Worm (Caenorhabditis elegans) whole organism, late embryonic: ENCODE data around the gene Y60A9.3.
"Not testable (repeated sequence)": the region's sequence is repeated elsewhere in the genome, so short reads cannot be mapped to it uniquely, and the experiment has no call there.

Experiments
- C38D4.7 ChIP-seq: fragments of 200-800 bp; sonication (Bioruptor generic); optimal IDR thresholded peaks from 2 replicates; lab custom pipeline; 2018; ENCODE audit warnings: mild to moderate bottlenecking, missing genetic modification characterization, moderate library complexity, missing compliant biosample characterization
- F13H6.1 ChIP-seq: sonication (generic microtip); optimal IDR thresholded peaks from 2 replicates; lab custom pipeline; 2016; ENCODE audit warnings: missing genetic modification characterization, missing compliant biosample characterization
- K09A11.1 ChIP-seq: sonication (generic microtip); optimal IDR thresholded peaks from 2 replicates; lab custom pipeline; 2017; ENCODE audit warnings: antibody characterized with exemption, mild to moderate bottlenecking, missing genetic modification characterization, missing compliant biosample characterization; ENCODE audit not compliant: insufficient read depth
- Y22D7AL.16 ChIP-seq: sonication (generic microtip); optimal IDR thresholded peaks from 2 replicates; lab custom pipeline; 2016; ENCODE audit warnings: missing genetic modification characterization, missing compliant biosample characterization
- ahr-1 ChIP-seq: sonication (generic microtip); optimal IDR thresholded peaks from 2 replicates; lab custom pipeline; 2016; ENCODE audit warnings: missing genetic modification characterization, missing compliant biosample characterization
- ama-1 ChIP-seq: fragments of 150-350 bp; optimal IDR thresholded peaks from 2 replicates; lab custom pipeline; 2014
- ceh-18 ChIP-seq: sonication (generic microtip); optimal IDR thresholded peaks from 2 replicates; lab custom pipeline; 2016; ENCODE audit warnings: missing genetic modification characterization, missing compliant biosample characterization
- ceh-22 ChIP-seq: sonication (generic microtip); optimal IDR thresholded peaks from 2 replicates; lab custom pipeline; 2017; ENCODE audit warnings: missing biosample characterization, missing genetic modification characterization
- ceh-34 ChIP-seq: sonication (generic microtip); optimal IDR thresholded peaks from 2 replicates; lab custom pipeline; 2016; ENCODE audit warnings: mild to moderate bottlenecking, missing genetic modification characterization, missing compliant biosample characterization
- ceh-9 ChIP-seq: sonication (generic microtip); optimal IDR thresholded peaks from 2 replicates; lab custom pipeline; 2016; ENCODE audit warnings: mild to moderate bottlenecking, missing genetic modification characterization, inconsistent platforms, missing compliant biosample characterization
- che-1 ChIP-seq: sonication (generic microtip); optimal IDR thresholded peaks from 2 replicates; lab custom pipeline; 2016; ENCODE audit warnings: mild to moderate bottlenecking, missing genetic modification characterization, missing compliant biosample characterization
- dve-1 ChIP-seq: sonication (generic microtip); optimal IDR thresholded peaks from 2 replicates; lab custom pipeline; 2017; ENCODE audit warnings: antibody characterized with exemption, mild to moderate bottlenecking, missing genetic modification characterization, missing compliant biosample characterization
- elt-2 ChIP-seq: sonication (generic microtip); optimal IDR thresholded peaks from 2 replicates; lab custom pipeline; 2016; ENCODE audit warnings: missing genetic modification reagents, missing genetic modification characterization, missing compliant biosample characterization
- elt-4 ChIP-seq: sonication (generic microtip); optimal IDR thresholded peaks from 2 replicates; lab custom pipeline; 2016; ENCODE audit warnings: missing genetic modification characterization, missing compliant biosample characterization
- ets-4 ChIP-seq: sonication (generic microtip); optimal IDR thresholded peaks from 2 replicates; lab custom pipeline; 2016; ENCODE audit warnings: missing genetic modification characterization, missing compliant biosample characterization
- eyg-1 ChIP-seq: sonication (generic microtip); optimal IDR thresholded peaks from 2 replicates; lab custom pipeline; 2016; ENCODE audit warnings: missing genotype, missing genetic modification characterization, missing compliant biosample characterization
- fax-1 ChIP-seq: sonication (generic microtip); optimal IDR thresholded peaks from 2 replicates; lab custom pipeline; 2016; ENCODE audit warnings: missing genotype, missing genetic modification characterization, missing compliant biosample characterization
- fkh-10 ChIP-seq: fragments of 150-350 bp; optimal IDR thresholded peaks from 2 replicates; lab custom pipeline; 2014; ENCODE audit warnings: missing biosample characterization, missing genetic modification reagents, missing genetic modification characterization
- fkh-6 ChIP-seq: sonication (generic microtip); optimal IDR thresholded peaks from 2 replicates; lab custom pipeline; 2016; ENCODE audit warnings: missing genetic modification characterization, missing compliant biosample characterization
- gmeb-2 ChIP-seq: sonication (generic microtip); optimal IDR thresholded peaks from 2 replicates; lab custom pipeline; 2016; ENCODE audit warnings: missing genetic modification characterization, inconsistent platforms, missing compliant biosample characterization
- hlh-8 ChIP-seq: sonication (generic microtip); optimal IDR thresholded peaks from 2 replicates; lab custom pipeline; 2016; ENCODE audit warnings: missing genotype, missing genetic modification characterization, missing compliant biosample characterization
- lin-11 ChIP-seq: fragments of 200-800 bp; sonication (Bioruptor generic); optimal IDR thresholded peaks from 2 replicates; lab custom pipeline; 2018; ENCODE audit warnings: mild to moderate bottlenecking, missing genetic modification characterization, missing compliant biosample characterization
- madf-2 ChIP-seq: sonication (generic microtip); optimal IDR thresholded peaks from 2 replicates; lab custom pipeline; 2017; ENCODE audit warnings: missing genetic modification characterization, missing compliant biosample characterization
- nhr-11 ChIP-seq: fragments of 150-350 bp; optimal IDR thresholded peaks from 2 replicates; lab custom pipeline; 2014; ENCODE audit warnings: missing biosample characterization, missing genetic modification characterization
- pat-9 ChIP-seq: fragments of 200-800 bp; sonication (Bioruptor generic); optimal IDR thresholded peaks from 2 replicates; lab custom pipeline; 2018; ENCODE audit warnings: mild to moderate bottlenecking, missing genetic modification characterization, moderate library complexity, missing compliant biosample characterization
- pax-1 ChIP-seq: fragments of 150-350 bp; optimal IDR thresholded peaks from 2 replicates; lab custom pipeline; 2014; ENCODE audit warnings: missing biosample characterization, missing genetic modification characterization
- pha-2 ChIP-seq: sonication (generic microtip); optimal IDR thresholded peaks from 2 replicates; lab custom pipeline; 2017; ENCODE audit warnings: mild to moderate bottlenecking, missing genetic modification characterization, missing compliant biosample characterization
- pros-1 ChIP-seq: fragments of 150-350 bp; optimal IDR thresholded peaks from 2 replicates; lab custom pipeline; 2014; ENCODE audit warnings: missing biosample characterization, missing genetic modification reagents, missing genetic modification characterization
- ref-2 ChIP-seq: sonication (generic microtip); optimal IDR thresholded peaks from 2 replicates; lab custom pipeline; 2016; ENCODE audit warnings: missing genetic modification characterization, missing compliant biosample characterization
- sdc-2 ChIP-seq: sonication (generic microtip); optimal IDR thresholded peaks from 2 replicates; lab custom pipeline; 2016; ENCODE audit warnings: missing genotype, missing genetic modification characterization, missing compliant biosample characterization
- sox-2 ChIP-seq: fragments of 200-800 bp; sonication (Bioruptor generic); IDR thresholded peaks from 2 replicates; pipeline ENCODE4 v1.3.6; 2022; ENCODE audit warnings: missing genetic modification reagents, missing genetic modification characterization, missing compliant biosample characterization
- tbx-7 ChIP-seq: sonication (generic microtip); optimal IDR thresholded peaks from 2 replicates; lab custom pipeline; 2016; ENCODE audit warnings: missing genotype, missing genetic modification characterization, missing compliant biosample characterization
- unc-3 ChIP-seq, 2 experiments: fragments of 200-800 bp in 1 of 2; sonication (Bioruptor generic) in 1 of 2; sonication (generic microtip) in 1 of 2; conservative IDR thresholded peaks in 1 of 2; optimal IDR thresholded peaks in 1 of 2; 2 replicates each; pipeline versions ENCODE4 v1.3.6 to Lab custom; 2016 to 2022; ENCODE audit warnings: missing compliant biosample characterization in 2 of 2, missing genetic modification characterization in 2 of 2, missing genetic modification reagents in 1 of 2
- unc-42 ChIP-seq: sonication (generic microtip); optimal IDR thresholded peaks from 2 replicates; lab custom pipeline; 2016; ENCODE audit warnings: missing genotype, missing genetic modification characterization, missing compliant biosample characterization
- unc-55 ChIP-seq: sonication (generic microtip); optimal IDR thresholded peaks from 2 replicates; lab custom pipeline; 2017; ENCODE audit warnings: missing biosample characterization, missing genetic modification reagents, missing genetic modification characterization
- zip-5 ChIP-seq: sonication (generic microtip); optimal IDR thresholded peaks from 2 replicates; lab custom pipeline; 2016; ENCODE audit warnings: missing genetic modification characterization, missing compliant biosample characterization
- ztf-16 ChIP-seq: sonication (generic microtip); optimal IDR thresholded peaks from 2 replicates; lab custom pipeline; 2017; ENCODE audit warnings: missing genetic modification characterization, missing compliant biosample characterization

Y60A9.3 gene

ce11 chrX:14387752-14388151 is 4.7 kb downstream of the Y60A9.3 start:
- TF ChIP-seq unc-3 (GFP tag; conservative IDR thresholded peaks at IDR 0.05; lab: Robert Waterston, UW): 0 out of 2 replicates have a peak, but pooled peaks have one; percentile 15
- TF ChIP-seq unc-3 (tag; optimal IDR thresholded peaks at IDR 0.05; lab: Kevin White, UChicago): not testable (repeated sequence)
- TF ChIP-seq sox-2 (GFP tag; lab: Robert Waterston, UW): peak; percentile 63

- TF ChIP-seq C38D4.7 (GFP tag; lab: Kevin White, UChicago) (no peak), eyg-1 (tag; lab: Kevin White, UChicago) (no peak), ceh-34 (tag; lab: Kevin White, UChicago) (no peak), Y22D7AL.16 (no peak), fax-1 (no peak), ceh-9 (no peak), ceh-22 (no peak), ets-4 (tag; lab: Kevin White, UChicago) (no peak), dve-1 (tag; lab: Kevin White, UChicago) (no peak), gmeb-2 (no peak), pros-1 (tag; lab: Kevin White, UChicago) (no peak)
These were observed 12.2 kb downstream of the Y60A9.3 start, which contains the start of gene Y60A9.1 for ce11 chrX:14395267-14395666. Y60A9.1 (minus strand) TSS chrX:14395367.

ce11 chrX:14399035-14399434 is 16.0 kb downstream of the Y60A9.3 start:
- no peak for TF ChIP-seq ceh-9
- no peak for TF ChIP-seq ceh-22
- no peak for TF ChIP-seq gmeb-2
- TF ChIP-seq C38D4.7 (GFP tag; lab: Kevin White, UChicago): no peak
- no peak for TF ChIP-seq tbx-7 (tag; lab: Kevin White, UChicago)
- TF ChIP-seq pat-9 (tag; lab: Kevin White, UChicago): no peak
- no peak for TF ChIP-seq unc-55 (GFP tag; lab: Kevin White, UChicago)
- no peak for TF ChIP-seq che-1 (tag; lab: Kevin White, UChicago)
- no peak for TF ChIP-seq pax-1 (tag; lab: Kevin White, UChicago)
- TF ChIP-seq lin-11 (tag; lab: Kevin White, UChicago): no peak
- TF ChIP-seq ceh-18: no peak
- TF ChIP-seq elt-4: no peak
- no peak for TF ChIP-seq ets-4 (tag; lab: Kevin White, UChicago)
- TF ChIP-seq unc-42 (tag; lab: Kevin White, UChicago): no peak
- no peak for TF ChIP-seq zip-5 (tag; lab: Kevin White, UChicago)
- no peak for TF ChIP-seq nhr-11 (tag; lab: Kevin White, UChicago)
- no peak for TF ChIP-seq pha-2 (tag; lab: Kevin White, UChicago)

- peak; percentile 7 for TF ChIP-seq hlh-8 (tag; lab: Kevin White, UChicago)
- TF ChIP-seq fkh-6 (tag; lab: Kevin White, UChicago): no peak
These were observed 18.2 kb downstream of the Y60A9.3 start for ce11 chrX:14401230-14401629.

ce11 chrX:14405817-14406216 is 22.8 kb downstream of the Y60A9.3 start, which contains the start of gene frpr-17:
frpr-17 (plus strand) TSS chrX:14406117.
- TF ChIP-seq F13H6.1 (tag; lab: Kevin White, UChicago) (no peak), ahr-1 (tag; lab: Kevin White, UChicago) (no peak), C38D4.7 (GFP tag; lab: Kevin White, UChicago) (no peak), unc-3 (GFP tag; conservative IDR thresholded peaks at IDR 0.05; lab: Robert Waterston, UW) (no peak), unc-3 (tag; optimal IDR thresholded peaks at IDR 0.05; lab: Kevin White, UChicago) (no peak), ref-2 (tag; lab: Kevin White, UChicago) (no peak), elt-2 (tag; lab: Kevin White, UChicago) (no peak), ztf-16 (tag; lab: Kevin White, UChicago) (no peak), zip-5 (tag; lab: Kevin White, UChicago) (no peak), fkh-6 (tag; lab: Kevin White, UChicago) (no peak), ama-1 (lab: Kevin White, UChicago) (no peak), fkh-10 (no peak), eyg-1 (tag; lab: Kevin White, UChicago) (no peak), ets-4 (tag; lab: Kevin White, UChicago) (no peak), madf-2 (no peak), K09A11.1 (no peak), sdc-2 (tag; lab: Kevin White, UChicago) (no peak), tbx-7 (tag; lab: Kevin White, UChicago) (no peak)
- TF ChIP-seq, all 69 proteins: peak for 0
